Worm (Caenorhabditis elegans) whole organism, late embryonic: ENCODE data around the gene F07C3.2.

ENCODE experiments used
- ceh-31 ChIP-seq: sonication (generic microtip); optimal IDR thresholded peaks from 2 replicates; lab custom pipeline; 2016; ENCODE audit warnings: missing genetic modification characterization, missing compliant biosample characterization
- ceh-9 ChIP-seq: sonication (generic microtip); optimal IDR thresholded peaks from 2 replicates; lab custom pipeline; 2016; ENCODE audit warnings: mild to moderate bottlenecking, missing genetic modification characterization, inconsistent platforms, missing compliant biosample characterization
- dmd-4 ChIP-seq: sonication (generic microtip); optimal IDR thresholded peaks from 2 replicates; lab custom pipeline; 2016; ENCODE audit warnings: borderline replicate concordance, missing genetic modification characterization, missing compliant biosample characterization
- eyg-1 ChIP-seq: sonication (generic microtip); optimal IDR thresholded peaks from 2 replicates; lab custom pipeline; 2016; ENCODE audit warnings: missing genotype, missing genetic modification characterization, missing compliant biosample characterization
- sox-4 ChIP-seq: sonication (generic microtip); optimal IDR thresholded peaks from 2 replicates; lab custom pipeline; 2017; ENCODE audit warnings: mild to moderate bottlenecking, missing genetic modification characterization, inconsistent platforms, missing compliant biosample characterization
- tbx-2 ChIP-seq: sonication (generic microtip); optimal IDR thresholded peaks from 2 replicates; lab custom pipeline; 2016; ENCODE audit warnings: missing genetic modification characterization, missing compliant biosample characterization

- TF ChIP-seq ceh-9 (tag; lab: Kevin White, UChicago) = no peak
- no peak for TF ChIP-seq ceh-31
- no peak for TF ChIP-seq dmd-4 (tag; lab: Kevin White, UChicago)
- no peak for TF ChIP-seq sox-4 (tag; lab: Kevin White, UChicago)
- no peak for TF ChIP-seq eyg-1 (tag; lab: Kevin White, UChicago)
- TF ChIP-seq tbx-2 (tag; lab: Kevin White, UChicago) = no peak
These were observed 913 bp upstream of the F07C3.2 start for ce11 chrV:9224981-9225380.
